Fruit fly (Drosophila melanogaster): Measurements from ENCODE around the gene Ufd1.

Gene Ufd1

DNA sequence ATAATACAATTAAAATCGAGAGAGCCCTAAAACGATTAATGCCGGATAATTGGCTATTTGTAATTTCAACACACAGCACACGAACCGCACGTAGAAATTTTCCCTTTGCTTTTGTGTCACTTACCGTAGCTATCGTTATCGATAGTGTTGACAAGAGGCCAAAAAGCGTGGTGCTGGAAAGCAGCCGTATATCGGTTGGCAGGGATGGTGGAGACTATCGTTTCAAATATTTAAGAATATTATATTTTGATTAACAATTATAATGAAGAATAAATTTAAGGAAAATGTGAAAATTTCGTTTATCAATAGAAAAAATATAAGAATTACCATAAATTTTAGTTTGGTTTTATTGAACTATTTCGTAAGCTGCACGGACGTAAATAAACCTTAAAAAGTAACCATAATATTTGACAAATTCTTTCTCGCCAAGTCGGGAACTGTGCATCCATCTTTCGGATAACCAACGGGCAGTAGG lies 29.9 kb downstream of the Ufd1 start, which contains the start of gene JIL-1 (continued):
- peak; percentile 9 for TF ChIP-seq fkh (GFP tag; optimal IDR thresholded peaks at IDR 0.05)
- TF ChIP-seq Hr38 (GFP tag; optimal IDR thresholded peaks at IDR 0.05) = no peak
- peak; percentile 64 for TF ChIP-seq CG6163 (GFP tag; IDR thresholded peaks at IDR 0.05)
- peak; percentile 76 for TF ChIP-seq svp (GFP tag)
- peak; percentile 42; the same call in 1 of the 2 replicates for TF ChIP-seq Gug (GFP tag; IDR thresholded peaks at IDR 0.05)
- TF ChIP-seq Hr39 (GFP tag; optimal IDR thresholded peaks at IDR 0.05) = peak; percentile 48
- TF ChIP-seq pdm3 (GFP tag; optimal IDR thresholded peaks at IDR 0.05) = peak; percentile 57
- peak; percentile 55 for TF ChIP-seq Smox (GFP tag; optimal IDR thresholded peaks at IDR 0.05)
- peak; percentile 17 for TF ChIP-seq CG8632 (GFP tag; optimal IDR thresholded peaks at IDR 0.05)
- TF ChIP-seq CG10669 (GFP tag; optimal IDR thresholded peaks at IDR 0.05) = peak; percentile 25
- TF ChIP-seq Lpt (GFP tag; optimal IDR thresholded peaks at IDR 0.05) = no peak
- TF ChIP-seq CG9139 (GFP tag; optimal IDR thresholded peaks at IDR 0.05) = no peak
- TF ChIP-seq cyc (GFP tag; optimal IDR thresholded peaks at IDR 0.05) = peak; percentile 51
- peak; percentile 57 for TF ChIP-seq CG3919 (GFP tag; optimal IDR thresholded peaks at IDR 0.05)
- peak; percentile 33 for TF ChIP-seq CG32006 (GFP tag; optimal IDR thresholded peaks at IDR 0.05)
- TF ChIP-seq CG15336 (GFP tag; IDR thresholded peaks at IDR 0.05) = peak; percentile 45; the same call in 1 of the 2 replicates
- peak in 1 of 2 experiments; percentile 26 for TF ChIP-seq ss (GFP tag; optimal IDR thresholded peaks at IDR 0.05)
- TF ChIP-seq fd59A (GFP tag; optimal IDR thresholded peaks at IDR 0.05) = no peak
- peak; percentile 1 for TF ChIP-seq CG6792 (GFP tag; optimal IDR thresholded peaks at IDR 0.05)
- no peak for TF ChIP-seq CG6276 (GFP tag; optimal IDR thresholded peaks at IDR 0.05)
- peak; percentile 48 for TF ChIP-seq CG3032 (tag; optimal IDR thresholded peaks at IDR 0.05)
- peak; percentile 23 for TF ChIP-seq Sox15 (GFP tag; optimal IDR thresholded peaks at IDR 0.05)
- no peak for TF ChIP-seq CG11762 (GFP tag; optimal IDR thresholded peaks at IDR 0.05; ENCODE audit: insufficient read depth)
- peak; percentile 34 for TF ChIP-seq Hr4 (GFP tag; optimal IDR thresholded peaks at IDR 0.05)
- no peak for TF ChIP-seq CG4318 (GFP tag; optimal IDR thresholded peaks at IDR 0.05)
- peak; percentile 32; the same call in 1 of the 2 replicates for TF ChIP-seq CG11294 (GFP tag; IDR thresholded peaks at IDR 0.05)
- peak; percentile 20 for TF ChIP-seq CG7368 (GFP tag; optimal IDR thresholded peaks at IDR 0.05)
- TF ChIP-seq CG11902 (GFP tag; optimal IDR thresholded peaks at IDR 0.05) = peak; percentile 32

DNA sequence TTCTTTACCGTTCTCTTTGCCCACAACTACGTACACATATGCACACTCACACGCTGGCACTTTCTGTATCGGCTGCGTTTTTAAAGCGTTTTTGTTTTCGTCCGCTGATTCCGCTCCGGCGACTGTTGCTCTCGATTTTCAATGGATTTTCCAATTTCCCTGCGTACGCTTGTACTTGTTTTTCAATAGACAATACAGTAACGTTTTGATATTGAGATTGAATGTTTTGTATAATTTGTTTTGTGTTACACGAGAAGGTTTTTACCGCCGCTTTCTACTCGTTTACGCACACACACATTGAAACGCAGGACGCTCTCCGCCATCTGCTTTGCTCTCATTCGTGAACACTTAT lies 30.4 kb downstream of the Ufd1 start:
- TF ChIP-seq Smox (GFP tag; optimal IDR thresholded peaks at IDR 0.05) = no peak
- TF ChIP-seq Sox102F (GFP tag; optimal IDR thresholded peaks at IDR 0.05) = no peak
- peak; percentile 28 for TF ChIP-seq vri (GFP tag; optimal IDR thresholded peaks at IDR 0.05)
- TF ChIP-seq CG8319 (GFP tag; optimal IDR thresholded peaks at IDR 0.05) = no peak

DNA sequence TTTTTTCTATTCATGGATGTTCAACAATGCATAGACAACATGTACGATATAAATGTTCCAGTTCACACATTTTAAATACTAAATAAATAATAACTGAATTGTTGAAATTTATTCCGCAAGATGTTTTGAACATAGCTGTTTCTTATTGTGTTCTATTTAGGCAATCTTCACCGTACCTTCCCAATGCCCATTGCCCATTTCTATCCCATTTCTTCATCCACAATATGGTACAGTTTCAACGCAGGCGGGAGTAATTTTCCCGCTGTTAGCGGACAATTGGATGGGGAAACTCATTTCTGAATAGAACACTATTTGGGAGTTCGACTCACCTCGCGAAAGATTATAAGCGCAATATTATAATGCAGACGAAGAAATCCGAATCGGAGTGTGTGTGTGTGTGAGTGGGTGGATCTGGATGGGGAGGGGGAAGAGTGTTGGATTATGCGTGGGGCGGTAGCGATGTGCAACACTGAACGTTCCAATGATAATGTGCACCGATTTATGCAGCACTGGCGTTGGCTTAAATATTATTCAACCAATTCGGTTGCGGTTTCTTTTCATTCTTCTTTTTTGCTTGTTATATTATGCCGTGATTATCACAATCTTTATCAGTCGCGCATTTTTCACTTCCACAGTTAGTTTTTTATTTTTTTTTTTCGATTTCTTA lies 30.9 kb downstream of the Ufd1 start:
- TF ChIP-seq CG8632 (GFP tag; optimal IDR thresholded peaks at IDR 0.05) (peak; percentile 53), Sox102F (GFP tag; optimal IDR thresholded peaks at IDR 0.05) (peak; percentile 56), Lpt (GFP tag; optimal IDR thresholded peaks at IDR 0.05) (peak; percentile 9), CG11902 (GFP tag; optimal IDR thresholded peaks at IDR 0.05) (peak; percentile 28), CG6854 (GFP tag; optimal IDR thresholded peaks at IDR 0.05) (peak; percentile 18), Gug (GFP tag; IDR thresholded peaks at IDR 0.05) (peak; percentile 23; the same call in 1 of the 2 replicates), Hr38 (GFP tag; optimal IDR thresholded peaks at IDR 0.05) (no peak), CG8319 (GFP tag; optimal IDR thresholded peaks at IDR 0.05) (peak; percentile 59), CG6276 (GFP tag; optimal IDR thresholded peaks at IDR 0.05) (no peak), CG4318 (GFP tag; optimal IDR thresholded peaks at IDR 0.05) (no peak), salr (GFP tag; optimal IDR thresholded peaks at IDR 0.05) (peak; percentile 7 to 28), fkh (GFP tag; optimal IDR thresholded peaks at IDR 0.05) (peak; percentile 42), CG8119 (GFP tag; IDR thresholded peaks at IDR 0.05) (peak; percentile 39; the same call in 1 of the 3 replicates), net (GFP tag; optimal IDR thresholded peaks at IDR 0.05) (peak; percentile 45), CG34406 (GFP tag; optimal IDR thresholded peaks at IDR 0.05) (peak; percentile 21), CG11294 (GFP tag; IDR thresholded peaks at IDR 0.05) (0 out of 2 replicates have a peak, but pooled peaks have one; percentile 9), spab (GFP tag; optimal IDR thresholded peaks at IDR 0.05) (peak; percentile 35), fd59A (GFP tag; optimal IDR thresholded peaks at IDR 0.05) (no peak), achi (GFP tag; optimal IDR thresholded peaks at IDR 0.05) (peak; percentile 54), CG16779 (tag; optimal IDR thresholded peaks at IDR 0.05) (peak; percentile 19), dsx (GFP tag; optimal IDR thresholded peaks at IDR 0.05; ENCODE audit: poor library complexity, severe bottlenecking) (no peak), svp (GFP tag) (peak; percentile 73), CG32006 (GFP tag; optimal IDR thresholded peaks at IDR 0.05) (peak; percentile 37), CG31627 (GFP tag; optimal IDR thresholded peaks at IDR 0.05) (peak; percentile 73), CG6163 (GFP tag; IDR thresholded peaks at IDR 0.05) (peak; percentile 72), CG9139 (GFP tag; optimal IDR thresholded peaks at IDR 0.05) (peak; percentile 48), CG3032 (tag; optimal IDR thresholded peaks at IDR 0.05) (peak; percentile 41), esn (GFP tag; optimal IDR thresholded peaks at IDR 0.05) (peak; percentile 74), CG1621 (tag; optimal IDR thresholded peaks at IDR 0.05) (peak; percentile 21), CG3919 (GFP tag; optimal IDR thresholded peaks at IDR 0.05) (peak; percentile 79), topi (GFP tag; optimal IDR thresholded peaks at IDR 0.05) (peak; percentile 76)

All from whole organism, prepupa.